Worm (Caenorhabditis elegans): ENCODE measurements around the gene sma-4.

ce11 chrIII:5859008-5859407, 43.0 kb downstream of the sma-4 start, which contains the start of gene dpf-4:
- no peak for TF ChIP-seq cey-2 (tag; optimal IDR thresholded peaks at IDR 0.05; ENCODE audit: borderline replicate concordance, insufficient read depth)
- TF ChIP-seq ama-1 (optimal IDR thresholded peaks at IDR 0.05) = peak; percentile 39
- TF ChIP-seq madf-5 (GFP tag; IDR thresholded peaks at IDR 0.05) = no peak
- TF ChIP-seq ceh-82 (tag; optimal IDR thresholded peaks at IDR 0.05) = no peak
- TF ChIP-seq zip-11 (GFP tag; IDR thresholded peaks at IDR 0.05) = no peak
- TF ChIP-seq unc-62 (GFP tag; optimal IDR thresholded peaks at IDR 0.05 in 1 of 2) = no peak
- TF ChIP-seq unc-62 (tag; optimal IDR thresholded peaks at IDR 0.05) = no peak
- TF ChIP-seq pqm-1 (tag; optimal IDR thresholded peaks at IDR 0.05) = no peak
- no peak for TF ChIP-seq lin-39 (tag; optimal IDR thresholded peaks at IDR 0.05)
- TF ChIP-seq fkh-10 (GFP tag; optimal IDR thresholded peaks at IDR 0.05) = no peak
- TF ChIP-seq nhr-111 (GFP tag; optimal IDR thresholded peaks at IDR 0.05) = no peak
- no peak for TF ChIP-seq nhr-28 (tag; optimal IDR thresholded peaks at IDR 0.05)
- no peak for TF ChIP-seq egl-27 (tag; optimal IDR thresholded peaks at IDR 0.05)
- TF ChIP-seq attf-4 (tag; optimal IDR thresholded peaks at IDR 0.05) = no peak
- no peak for TF ChIP-seq nhr-6 (tag; optimal IDR thresholded peaks at IDR 0.05)
